Fruit fly (Drosophila melanogaster): ENCODE measurements around the gene sstn.

DNA sequence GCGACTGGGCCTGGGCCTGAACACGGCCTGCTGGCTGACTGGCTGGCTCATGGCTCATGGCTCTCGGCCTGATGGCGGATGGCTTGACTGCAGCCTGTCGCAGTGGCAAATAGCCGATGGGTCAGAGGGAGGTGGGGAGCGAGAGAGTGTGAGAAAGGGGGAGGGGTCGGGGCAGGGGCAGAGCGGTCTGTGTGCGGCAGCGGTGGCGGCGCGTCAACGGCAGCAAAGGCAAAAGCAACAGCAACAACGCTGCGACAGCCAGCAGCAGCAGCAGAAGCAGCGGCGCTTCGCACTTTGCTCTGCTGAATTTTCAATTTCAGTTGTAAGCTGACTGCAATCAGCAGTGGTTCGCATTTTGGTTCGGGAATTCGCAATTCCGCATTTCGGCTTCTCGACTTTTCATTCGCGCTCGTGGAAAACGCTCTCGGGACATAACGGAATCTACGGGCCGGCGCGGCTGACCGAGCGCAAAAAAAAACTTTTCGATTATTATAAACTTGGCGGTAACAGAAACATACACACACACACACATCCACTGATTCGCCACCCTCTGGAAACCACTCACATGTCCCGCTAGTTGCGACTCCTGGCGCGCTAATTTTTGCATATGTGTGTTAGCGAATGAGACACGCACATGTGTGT, 11.2 kb upstream of the sstn start, which contains the start of gene CG45071:
- no peak for TF ChIP-seq CG15710 (tag; optimal IDR thresholded peaks at IDR 0.05)
- no peak for TF ChIP-seq Pif1A (GFP tag; optimal IDR thresholded peaks at IDR 0.05)
- TF ChIP-seq rn (GFP tag; IDR thresholded peaks at IDR 0.05), result no peak
- no peak for TF ChIP-seq CG17806 (tag; optimal IDR thresholded peaks at IDR 0.05)
- no peak for TF ChIP-seq CG34367 (tag; optimal IDR thresholded peaks at IDR 0.05)
- no peak for TF ChIP-seq CG10348 (GFP tag; IDR thresholded peaks at IDR 0.05)
- no peak for TF ChIP-seq CG9948 (tag; optimal IDR thresholded peaks at IDR 0.05)
- TF ChIP-seq EcR (GFP tag; optimal IDR thresholded peaks at IDR 0.05), result peak; percentile 37
- no peak for TF ChIP-seq CG32121 (GFP tag; IDR thresholded peaks at IDR 0.05)
- peak; percentile 34; the same call in 1 of the 2 replicates for TF ChIP-seq CG12605 (GFP tag; IDR thresholded peaks at IDR 0.05)
